Fruit fly (Drosophila melanogaster) whole organism, adult: ENCODE data around the gene S-Lap4.

Experiments
- CG12768 ChIP-seq: fragments of 200-800 bp; sonication (Bioruptor generic); optimal IDR thresholded peaks from 2 replicates; lab custom pipeline; 2017; ENCODE audit warnings: missing biosample characterization, missing genetic modification characterization, mild to moderate bottlenecking, moderate library complexity, missing genetic modification reagents
- CG5204 ChIP-seq: fragments of 200-800 bp; sonication (Bioruptor generic); optimal IDR thresholded peaks from 2 replicates; lab custom pipeline; 2016; ENCODE audit warnings: missing biosample characterization, missing genetic modification characterization
- CG7101 ChIP-seq: fragments of 200-800 bp; sonication (Bioruptor generic); optimal IDR thresholded peaks from 2 replicates; lab custom pipeline; 2018; ENCODE audit warnings: missing biosample characterization, mild to moderate bottlenecking, missing genetic modification characterization, moderate library complexity
- Mnt ChIP-seq: fragments of 200-800 bp; sonication (Bioruptor generic); optimal IDR thresholded peaks from 2 replicates; lab custom pipeline; 2016; ENCODE audit warnings: missing biosample characterization, mild to moderate bottlenecking, missing genetic modification characterization

- TF ChIP-seq CG5204 (GFP tag; lab: Kevin White, UChicago) (no peak), CG12768 (GFP tag; lab: Kevin White, UChicago) (no peak), CG7101 (tag; lab: Kevin White, UChicago) (no peak), Mnt (GFP tag; lab: Kevin White, UChicago) (no peak)
Observed at dm6 chr3L:10531907-10532581, 41.4 kb downstream of the S-Lap4 start.
